Worm (Caenorhabditis elegans): ENCODE measurements around the gene sdz-38.

- TF ChIP-seq flt-1 (GFP tag; IDR thresholded peaks at IDR 0.05) (no peak), ref-1 (GFP tag; conservative IDR thresholded peaks at IDR 0.05) (no peak), ztf-29 (GFP tag; IDR thresholded peaks at IDR 0.05) (no peak), T22C8.4 (GFP tag; IDR thresholded peaks at IDR 0.05) (no peak), cog-1 (tag; optimal IDR thresholded peaks at IDR 0.05) (no peak), med-1 (GFP tag; optimal IDR thresholded peaks at IDR 0.05; ENCODE audit: insufficient read depth) (no peak)
These were observed 6.7 kb downstream of the sdz-38 start, which contains the start of gene aakg-5 for ce11 chrII:9974967-9975366.
